Worm (Caenorhabditis elegans) whole organism, midembryonic: ENCODE measurements around the gene Y54G11A.14.

Source experiments
- flt-1 ChIP-seq: fragments of 200-800 bp; sonication (Bioruptor generic); IDR thresholded peaks from 2 replicates; pipeline ENCODE4 v1.3.6; 2022; ENCODE audit warnings: missing genetic modification characterization, missing compliant biosample characterization
- med-1 ChIP-seq: sonication (generic microtip); optimal IDR thresholded peaks from 2 replicates; lab custom pipeline; 2017; ENCODE audit warnings: missing genetic modification characterization, mild to moderate bottlenecking, missing compliant biosample characterization, antibody characterized with exemption, missing genetic modification reagents; ENCODE audit not compliant: insufficient read depth
- tab-1 ChIP-seq: fragments of 200-800 bp; sonication (Bioruptor generic); IDR thresholded peaks from 2 replicates; pipeline ENCODE4 v1.3.6; 2022; ENCODE audit warnings: missing genetic modification characterization, missing compliant biosample characterization
- ztf-29 ChIP-seq: fragments of 200-800 bp; sonication (Bioruptor generic); IDR thresholded peaks from 2 replicates; pipeline ENCODE4 v1.3.6; 2022; ENCODE audit warnings: missing genetic modification reagents, missing genetic modification characterization, missing compliant biosample characterization

ce11 chrII:14321225-14321624, 3.3 kb downstream of the Y54G11A.14 start:
- 0 out of 2 replicates have a peak, but pooled peaks have one; percentile 53 for TF ChIP-seq flt-1
- no peak for TF ChIP-seq ztf-29 (GFP tag; lab: Robert Waterston, UW)
- no peak for TF ChIP-seq tab-1 (GFP tag; lab: Robert Waterston, UW)
- TF ChIP-seq med-1: no peak
